Worm (Caenorhabditis elegans): ENCODE results near the gene nono-1.

nono-1 gene

DNA sequence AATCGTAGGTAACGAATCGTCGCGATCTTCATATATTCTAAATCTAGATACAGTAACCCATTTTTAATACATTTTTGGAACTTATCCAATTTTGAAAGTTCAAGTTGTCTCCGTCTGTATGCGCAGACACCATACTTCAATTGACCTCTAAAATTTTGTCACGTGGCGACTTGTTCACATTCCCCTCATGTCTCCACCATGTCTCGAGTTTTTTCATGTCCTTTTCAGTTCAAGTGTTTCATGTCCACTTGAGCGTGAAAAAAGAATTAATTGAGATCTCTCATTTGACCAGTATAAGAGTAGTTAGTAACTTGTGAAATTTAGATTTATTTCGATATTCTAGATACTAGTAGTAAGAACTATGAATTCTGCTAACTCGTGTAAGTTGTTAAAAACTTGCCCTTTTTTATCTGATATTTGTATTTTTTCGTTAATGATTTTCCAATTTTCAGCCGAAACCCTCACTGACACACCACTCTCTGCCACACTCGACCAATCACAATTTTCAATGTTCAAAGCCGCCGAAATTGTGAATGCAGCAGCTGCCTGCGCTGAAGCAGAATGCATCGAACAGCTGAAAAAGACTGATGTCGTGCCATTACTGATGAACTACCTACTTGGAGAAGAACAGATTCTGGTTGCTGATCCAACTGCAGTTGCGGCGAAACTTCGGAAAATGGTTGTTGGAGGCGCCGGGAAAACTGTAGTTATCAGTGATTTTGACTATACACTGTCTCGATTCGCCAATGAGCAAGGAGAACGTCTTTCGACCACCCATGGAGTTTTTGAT lies 6.3 kb downstream of the nono-1 start:
- TF ChIP-seq nhr-11 (tag; optimal IDR thresholded peaks at IDR 0.05) (no peak), K09A11.1 (tag; optimal IDR thresholded peaks at IDR 0.05; ENCODE audit: insufficient read depth) (no peak), F13H6.1 (tag; optimal IDR thresholded peaks at IDR 0.05) (no peak), unc-55 (GFP tag; optimal IDR thresholded peaks at IDR 0.05) (no peak), ceh-22 (tag; optimal IDR thresholded peaks at IDR 0.05) (no peak), ceh-31 (tag; optimal IDR thresholded peaks at IDR 0.05) (no peak), hlh-30 (tag; optimal IDR thresholded peaks at IDR 0.05; ENCODE audit: insufficient read depth) (peak; percentile 30)

DNA sequence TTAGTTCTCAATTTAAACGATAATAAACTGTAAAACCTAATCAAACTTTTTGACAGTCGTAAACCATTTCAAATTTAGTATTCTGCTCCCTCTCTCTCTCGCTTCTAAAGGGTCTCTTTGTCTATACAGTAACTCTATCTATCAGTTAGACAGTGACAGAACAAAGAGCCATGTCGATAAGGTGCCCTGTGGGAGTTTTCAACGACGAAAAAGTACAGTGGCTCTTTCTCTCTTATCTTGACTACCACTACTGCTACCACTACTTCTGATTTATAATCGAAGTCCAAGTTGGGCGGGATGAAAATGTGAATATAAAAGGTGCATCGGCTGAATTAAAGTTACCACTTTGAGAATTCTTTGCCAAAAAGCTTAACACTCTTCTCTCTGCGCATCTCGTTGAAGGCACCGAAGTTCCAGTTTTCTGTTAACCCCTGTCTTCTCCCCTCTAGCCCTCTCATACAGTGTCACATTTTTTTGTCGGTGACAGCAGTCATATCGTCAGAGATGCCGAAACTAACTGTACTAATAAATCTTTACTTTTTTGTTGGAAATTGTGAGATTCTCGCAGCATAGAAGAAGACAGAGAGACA lies 7.2 kb downstream of the nono-1 start:
- TF ChIP-seq hlh-15 (tag; optimal IDR thresholded peaks at IDR 0.05) (no peak), hlh-13 (GFP tag; optimal IDR thresholded peaks at IDR 0.05) (no peak), Y22D7AL.16 (tag; optimal IDR thresholded peaks at IDR 0.05) (no peak), ref-2 (tag; optimal IDR thresholded peaks at IDR 0.05) (no peak), lin-11 (tag; optimal IDR thresholded peaks at IDR 0.05) (no peak), fax-1 (tag; optimal IDR thresholded peaks at IDR 0.05) (no peak), fkh-6 (tag; optimal IDR thresholded peaks at IDR 0.05) (no peak), pag-3 (tag; optimal IDR thresholded peaks at IDR 0.05; ENCODE audit: borderline replicate concordance) (no peak), ceh-24 (tag; optimal IDR thresholded peaks at IDR 0.05) (no peak), fkh-10 (GFP tag; optimal IDR thresholded peaks at IDR 0.05) (no peak), ttx-3 (tag; optimal IDR thresholded peaks at IDR 0.05) (no peak), che-1 (tag; optimal IDR thresholded peaks at IDR 0.05) (no peak), ceh-45 (GFP tag; IDR thresholded peaks at IDR 0.05) (no peak), nhr-11 (tag; optimal IDR thresholded peaks at IDR 0.05) (no peak), odd-2 (tag; optimal IDR thresholded peaks at IDR 0.05) (no peak), ceh-22 (tag; optimal IDR thresholded peaks at IDR 0.05) (no peak), ceh-9 (tag; optimal IDR thresholded peaks at IDR 0.05) (no peak)

DNA sequence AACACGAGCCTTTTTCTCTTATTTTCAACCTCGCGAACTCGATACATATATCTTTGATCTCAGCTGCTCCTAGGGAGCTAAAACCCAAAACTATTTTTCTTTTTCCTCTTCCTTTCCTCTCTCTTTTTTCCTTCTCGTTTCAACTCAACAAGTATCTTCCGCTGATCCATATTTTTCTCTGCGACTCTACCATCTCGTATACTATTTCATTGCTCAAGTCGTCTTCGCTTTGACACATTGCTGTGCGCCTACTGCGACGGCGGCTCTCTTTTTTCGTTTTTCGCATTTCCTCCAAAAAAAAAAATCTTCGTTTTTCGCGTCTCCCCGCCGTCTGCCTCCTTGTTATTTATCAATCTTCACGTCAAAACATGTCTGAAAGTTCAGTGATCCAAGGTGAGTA lies 8.2 kb downstream of the nono-1 start:
- TF ChIP-seq ceh-9 (tag; optimal IDR thresholded peaks at IDR 0.05): no peak
- TF ChIP-seq ceh-14 (tag; optimal IDR thresholded peaks at IDR 0.05): no peak
- no peak for TF ChIP-seq elt-4 (tag; optimal IDR thresholded peaks at IDR 0.05)
- no peak for TF ChIP-seq sox-2 (GFP tag; IDR thresholded peaks at IDR 0.05)
- peak; percentile 30 for TF ChIP-seq unc-42 (tag; optimal IDR thresholded peaks at IDR 0.05)
- peak; percentile 21 for TF ChIP-seq unc-55 (GFP tag; optimal IDR thresholded peaks at IDR 0.05)
- no peak for TF ChIP-seq tbx-2 (tag; optimal IDR thresholded peaks at IDR 0.05)
- no peak for TF ChIP-seq ceh-6 (GFP tag; optimal IDR thresholded peaks at IDR 0.05)
- no peak for TF ChIP-seq unc-86 (tag; optimal IDR thresholded peaks at IDR 0.05)
- peak; percentile 40 for TF ChIP-seq ceh-18 (tag; optimal IDR thresholded peaks at IDR 0.05)

DNA sequence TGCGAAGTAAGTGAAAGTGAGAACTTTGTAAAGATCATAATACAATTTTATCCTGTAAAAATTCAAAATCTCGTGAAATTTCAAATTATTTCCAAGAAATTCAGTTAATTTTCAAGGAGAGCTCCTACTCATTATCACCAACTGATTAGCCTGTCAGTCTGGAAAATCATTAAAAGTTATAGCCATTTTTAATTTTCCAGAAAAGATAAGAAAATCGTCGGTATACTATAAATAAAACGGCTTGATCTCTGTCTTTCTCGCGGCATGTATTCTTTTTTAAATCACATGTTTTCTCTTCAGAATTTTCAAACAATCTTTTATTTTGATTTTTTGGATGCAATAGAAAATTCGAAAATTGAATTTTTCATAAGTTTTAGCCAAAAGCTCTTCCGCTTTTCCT lies 9.1 kb downstream of the nono-1 start:
- no peak for TF ChIP-seq unc-86 (tag; optimal IDR thresholded peaks at IDR 0.05)

DNA sequence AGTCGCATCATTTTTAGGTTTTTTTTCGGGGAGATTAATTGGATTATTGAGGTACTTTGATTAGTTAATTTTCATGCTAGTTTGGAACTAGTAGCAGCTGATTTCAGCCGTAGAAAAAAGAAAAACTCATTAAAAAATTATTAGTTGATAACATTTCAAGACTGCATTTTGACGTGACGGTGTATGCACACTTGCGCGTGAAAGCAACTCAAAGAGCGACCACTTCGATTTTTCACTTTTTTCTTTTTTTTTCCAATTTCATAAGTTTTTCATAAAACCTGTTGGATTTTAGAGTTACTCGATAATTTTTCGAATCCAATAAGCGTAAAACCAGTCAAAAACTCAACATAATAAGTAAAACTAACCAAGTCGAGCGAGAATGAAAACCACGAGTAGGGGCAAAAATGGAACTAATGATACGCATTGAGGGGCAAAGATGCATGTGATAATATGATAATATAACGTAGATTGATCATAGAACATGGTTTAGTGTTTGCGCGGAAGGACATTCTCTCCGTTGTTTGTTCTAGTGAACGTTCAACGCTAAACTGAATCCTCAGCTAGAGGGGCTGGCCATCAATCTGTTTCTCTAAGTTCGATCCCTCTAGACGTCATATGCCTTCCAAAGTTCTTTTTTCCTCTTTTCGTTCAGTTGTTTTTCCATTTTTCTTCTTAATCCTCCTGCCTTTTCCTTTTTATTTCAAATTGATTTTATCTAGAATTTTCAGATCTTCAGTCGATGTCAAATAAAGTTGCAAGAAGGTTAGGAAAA lies 9.7 kb downstream of the nono-1 start, which contains the start of the genes F25B5.6 and F25B5.3:
Gene F25B5.6 (minus strand): TSS at position 572 of the 772 bp plus-strand sequence.
Gene F25B5.3 (plus strand): TSS at position 722 of the 772 bp plus-strand sequence.
- TF ChIP-seq gmeb-2 (tag; optimal IDR thresholded peaks at IDR 0.05): no peak
- peak; percentile 35 for TF ChIP-seq unc-42 (tag; optimal IDR thresholded peaks at IDR 0.05)
